Worm (Caenorhabditis elegans) whole organism, early embryonic: ENCODE results near the gene F55C12.6.

ENCODE experiments used
- aly-1 ChIP-seq: sonication (generic microtip); optimal IDR thresholded peaks from 2 replicates; lab custom pipeline; 2016; ENCODE audit warnings: missing genetic modification characterization, missing compliant biosample characterization
- ama-1 ChIP-seq: fragments of 150-350 bp; optimal IDR thresholded peaks from 2 replicates; lab custom pipeline; 2014
- ceh-36 ChIP-seq: sonication (generic microtip); optimal IDR thresholded peaks from 2 replicates; lab custom pipeline; 2016; ENCODE audit warnings: missing genetic modification characterization, inconsistent platforms, missing compliant biosample characterization
- hnd-1 ChIP-seq: sonication (generic microtip); optimal IDR thresholded peaks from 2 replicates; lab custom pipeline; 2016; ENCODE audit warnings: missing genetic modification characterization, missing compliant biosample characterization
- pes-1 ChIP-seq: fragments of 200-800 bp; sonication (Bioruptor generic); IDR thresholded peaks from 2 replicates; pipeline ENCODE4 v1.3.6; 2022; ENCODE audit warnings: missing genetic modification reagents, missing genetic modification characterization, missing compliant biosample characterization
- tra-4 ChIP-seq: sonication (generic microtip); optimal IDR thresholded peaks from 2 replicates; lab custom pipeline; 2017; ENCODE audit warnings: missing genetic modification characterization, missing compliant biosample characterization

DNA sequence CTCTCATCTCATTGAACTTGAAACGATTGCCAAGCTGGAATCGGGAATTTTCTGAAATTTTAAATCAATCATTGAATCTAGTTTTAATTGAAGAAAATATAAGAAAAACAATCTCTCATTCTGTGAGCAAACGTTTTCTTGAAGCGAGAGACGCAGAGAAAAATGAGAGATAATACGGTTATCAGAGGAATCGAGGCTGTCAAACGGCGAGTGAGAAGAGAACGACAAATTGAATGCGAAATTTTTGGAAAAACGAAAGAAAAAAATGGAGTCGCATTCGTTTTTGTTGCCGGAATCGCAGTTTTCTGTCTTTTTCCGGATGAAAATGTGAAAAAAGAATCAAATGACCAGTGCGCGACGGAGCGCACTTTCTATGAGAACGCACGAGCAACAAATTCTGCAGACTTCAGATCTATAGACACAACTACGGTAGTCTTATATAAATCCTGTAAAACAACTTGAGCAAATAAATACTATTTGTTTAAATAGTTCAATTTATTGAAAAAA is 2.3 kb downstream of the F55C12.6 start, which contains the start of gene tex-2:
- TF ChIP-seq hnd-1 (tag; lab: Kevin White, UChicago): no peak
- no peak for TF ChIP-seq tra-4 (tag; lab: Kevin White, UChicago)
- TF ChIP-seq ama-1: no peak
- no peak for TF ChIP-seq ceh-36 (tag; lab: Kevin White, UChicago)
- TF ChIP-seq pes-1: no peak
- no peak for TF ChIP-seq aly-1
